Worm (Caenorhabditis elegans): Measurements from ENCODE around the gene Y111B2A.12.

DNA sequence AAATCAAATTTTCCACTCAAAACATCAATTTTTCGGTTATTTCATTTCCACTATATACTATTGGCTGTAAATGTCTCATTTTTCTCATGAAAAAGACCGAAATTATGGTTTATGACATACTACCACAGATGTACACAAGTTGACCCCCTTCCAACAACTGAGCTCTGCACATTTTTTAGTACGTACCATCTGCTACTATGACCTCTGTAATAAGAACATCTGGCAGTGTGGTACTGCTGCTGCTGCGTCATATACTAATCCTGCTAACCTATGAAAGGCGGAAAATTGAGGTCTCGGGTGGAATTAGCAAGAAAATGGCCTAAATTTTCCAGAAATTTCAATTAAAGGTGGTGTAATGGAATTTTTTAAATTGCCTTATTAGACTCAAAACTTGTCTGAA is 2.3 kb downstream of the Y111B2A.12 start:
- TF ChIP-seq dao-5 (tag; optimal IDR thresholded peaks at IDR 0.05) (no peak), him-1 (tag; optimal IDR thresholded peaks at IDR 0.05) (no peak)

Measured in whole organism, L4/young adult.